Fruit fly (Drosophila melanogaster) S2 (cell line): ENCODE results near the gene CG3655.

Experiments used
- CG8478 ChIP-seq: fragments of >200 bp; optimal IDR thresholded peaks from 2 replicates; lab custom pipeline; 2018
- CTCF ChIP-seq, 2 experiments: fragments of >200 bp; optimal IDR thresholded peaks; 2 replicates each; lab custom pipeline; 2018

The CG3655 gene

dm6 chrX:1142567-1143347 is 8.1 kb upstream of the CG3655 start:
- TF ChIP-seq CTCF (optimal IDR thresholded peaks at IDR 0.05; lab: Kevin White, UChicago) (no peak), CG8478 (lab: Kevin White, UChicago) (no peak)

- no peak for TF ChIP-seq CTCF (optimal IDR thresholded peaks at IDR 0.05; lab: Kevin White, UChicago)
- TF ChIP-seq CG8478 (lab: Kevin White, UChicago), result no peak
These were observed 295 bp upstream of the CG3655 start for dm6 chrX:1135006-1135376.

- TF ChIP-seq CG8478 (lab: Kevin White, UChicago) (no peak), CTCF (optimal IDR thresholded peaks at IDR 0.05; lab: Kevin White, UChicago) (no peak)
These were observed 5.0 kb downstream of the CG3655 start for dm6 chrX:1129575-1130281.

dm6 chrX:1123381-1123780 is 11.3 kb downstream of the CG3655 start:
- TF ChIP-seq CTCF (optimal IDR thresholded peaks at IDR 0.05; lab: Kevin White, UChicago), result no peak
- no peak for TF ChIP-seq CG8478 (lab: Kevin White, UChicago)

dm6 chrX:1120896-1121295 is 13.8 kb downstream of the CG3655 start:
- no peak for TF ChIP-seq CG8478 (lab: Kevin White, UChicago)
- TF ChIP-seq CTCF (optimal IDR thresholded peaks at IDR 0.05; lab: Kevin White, UChicago), result no peak

- TF ChIP-seq CG8478 (lab: Kevin White, UChicago) (no peak), CTCF (optimal IDR thresholded peaks at IDR 0.05; lab: Kevin White, UChicago) (no peak)
These were observed 14.3 kb downstream of the CG3655 start for dm6 chrX:1120394-1120793.

- TF ChIP-seq CTCF (optimal IDR thresholded peaks at IDR 0.05; lab: Kevin White, UChicago), result no peak
- no peak for TF ChIP-seq CG8478 (lab: Kevin White, UChicago)
These were observed 15.5 kb downstream of the CG3655 start for dm6 chrX:1119174-1119573.

dm6 chrX:1110185-1110584 is 24.5 kb downstream of the CG3655 start:
- no peak for TF ChIP-seq CG8478 (lab: Kevin White, UChicago)
- no peak for TF ChIP-seq CTCF (optimal IDR thresholded peaks at IDR 0.05; lab: Kevin White, UChicago)

- TF ChIP-seq CG8478 (lab: Kevin White, UChicago), result no peak
- TF ChIP-seq CTCF (optimal IDR thresholded peaks at IDR 0.05; lab: Kevin White, UChicago), result no peak
These were observed 25.4 kb downstream of the CG3655 start for dm6 chrX:1109302-1109701.

dm6 chrX:1107552-1107951 is 27.1 kb downstream of the CG3655 start:
- TF ChIP-seq CG8478 (lab: Kevin White, UChicago), result no peak
- TF ChIP-seq CTCF (optimal IDR thresholded peaks at IDR 0.05; lab: Kevin White, UChicago), result no peak

- TF ChIP-seq CTCF (optimal IDR thresholded peaks at IDR 0.05; lab: Kevin White, UChicago) (no peak), CG8478 (lab: Kevin White, UChicago) (no peak)
These were observed 30.9 kb downstream of the CG3655 start for dm6 chrX:1103833-1104232.

- TF ChIP-seq CTCF (optimal IDR thresholded peaks at IDR 0.05; lab: Kevin White, UChicago) (no peak), CG8478 (lab: Kevin White, UChicago) (no peak)
These were observed 35.1 kb downstream of the CG3655 start for dm6 chrX:1099643-1100042.

- no peak for TF ChIP-seq CTCF (optimal IDR thresholded peaks at IDR 0.05; lab: Kevin White, UChicago)
- TF ChIP-seq CG8478 (lab: Kevin White, UChicago), result no peak
These were observed 40.3 kb downstream of the CG3655 start for dm6 chrX:1094364-1094763.

- TF ChIP-seq CTCF (optimal IDR thresholded peaks at IDR 0.05; lab: Kevin White, UChicago), result no peak
- no peak for TF ChIP-seq CG8478 (lab: Kevin White, UChicago)
These were observed 44.3 kb downstream of the CG3655 start for dm6 chrX:1090408-1090807.

- TF ChIP-seq CTCF (optimal IDR thresholded peaks at IDR 0.05; lab: Kevin White, UChicago) (no peak), CG8478 (lab: Kevin White, UChicago) (no peak)
These were observed 51.6 kb downstream of the CG3655 start for dm6 chrX:1083123-1083522.
